Worm (Caenorhabditis elegans) whole organism, mixed stage, embryonic: ENCODE results near the gene aaim-1.

ENCODE experiments used
- ceh-83 ChIP-seq: fragments of 200-800 bp; sonication (Bioruptor generic); optimal IDR thresholded peaks from 2 replicates; lab custom pipeline; 2018; ENCODE audit warnings: mild to moderate bottlenecking, missing genetic modification characterization, missing compliant biosample characterization
- elt-1 ChIP-seq: sonication (generic microtip); optimal IDR thresholded peaks from 2 replicates; lab custom pipeline; 2017; ENCODE audit warnings: missing genetic modification characterization, mild to moderate bottlenecking, missing compliant biosample characterization, antibody characterized with exemption, moderate library complexity, borderline replicate concordance; ENCODE audit not compliant: insufficient read depth
- lin-32 ChIP-seq: fragments of 200-800 bp; sonication (Bioruptor generic); optimal IDR thresholded peaks from 2 replicates; lab custom pipeline; 2018; ENCODE audit warnings: mild to moderate bottlenecking, missing genetic modification characterization, missing compliant biosample characterization
- mls-2 ChIP-seq: sonication (generic microtip); optimal IDR thresholded peaks from 2 replicates; lab custom pipeline; 2016; ENCODE audit warnings: mild to moderate bottlenecking, missing genetic modification characterization, moderate library complexity, missing compliant biosample characterization
- nhr-76 ChIP-seq: sonication (generic microtip); optimal IDR thresholded peaks from 2 replicates; lab custom pipeline; 2017; ENCODE audit warnings: missing biosample characterization, missing genetic modification characterization

- TF ChIP-seq lin-32 (GFP tag; lab: Kevin White, UChicago) (no peak), nhr-76 (tag; lab: Kevin White, UChicago) (no peak), ceh-83 (GFP tag; lab: Kevin White, UChicago) (no peak), elt-1 (tag; lab: Kevin White, UChicago) (no peak), mls-2 (tag; lab: Kevin White, UChicago) (no peak)
Measured at ce11 chrX:6515267-6515666, 47.0 kb downstream of the aaim-1 start.
